Worm (Caenorhabditis elegans): ENCODE results near the gene F22B3.8.

DNA sequence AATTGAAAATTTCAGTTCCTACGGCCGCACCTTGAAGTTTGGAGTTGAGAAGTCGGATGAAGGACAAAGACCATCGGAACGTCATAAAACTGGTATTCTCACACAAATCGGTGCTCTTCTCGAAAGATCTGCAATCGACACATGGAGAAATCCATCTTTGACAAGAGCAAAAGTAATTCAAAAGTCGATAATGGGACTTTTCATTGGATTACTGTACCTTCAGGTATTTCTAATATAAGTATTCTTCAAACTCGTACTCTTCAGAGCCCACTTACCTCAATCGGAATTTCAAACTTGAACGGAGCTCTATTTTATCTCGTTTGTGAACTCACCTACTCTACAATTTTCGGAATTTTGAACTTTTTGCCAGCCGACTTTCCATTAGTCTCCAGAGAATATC lies 47.3 kb upstream of the F22B3.8 start:
- TF ChIP-seq bed-3 (GFP tag; optimal IDR thresholded peaks at IDR 0.05) (no peak), sptf-1 (tag; optimal IDR thresholded peaks at IDR 0.05) (no peak), nhr-76 (tag; optimal IDR thresholded peaks at IDR 0.05) (no peak), ztf-11 (tag; optimal IDR thresholded peaks at IDR 0.05) (no peak), nhr-28 (tag; optimal IDR thresholded peaks at IDR 0.05) (no peak), snpc-4 (tag; optimal IDR thresholded peaks at IDR 0.05) (no peak), nhr-237 (tag; optimal IDR thresholded peaks at IDR 0.05) (no peak)

Measured in whole organism, mixed stage, embryonic.